Fruit fly (Drosophila melanogaster): ENCODE measurements around the gene CG13895.

CG13895 gene

DNA sequence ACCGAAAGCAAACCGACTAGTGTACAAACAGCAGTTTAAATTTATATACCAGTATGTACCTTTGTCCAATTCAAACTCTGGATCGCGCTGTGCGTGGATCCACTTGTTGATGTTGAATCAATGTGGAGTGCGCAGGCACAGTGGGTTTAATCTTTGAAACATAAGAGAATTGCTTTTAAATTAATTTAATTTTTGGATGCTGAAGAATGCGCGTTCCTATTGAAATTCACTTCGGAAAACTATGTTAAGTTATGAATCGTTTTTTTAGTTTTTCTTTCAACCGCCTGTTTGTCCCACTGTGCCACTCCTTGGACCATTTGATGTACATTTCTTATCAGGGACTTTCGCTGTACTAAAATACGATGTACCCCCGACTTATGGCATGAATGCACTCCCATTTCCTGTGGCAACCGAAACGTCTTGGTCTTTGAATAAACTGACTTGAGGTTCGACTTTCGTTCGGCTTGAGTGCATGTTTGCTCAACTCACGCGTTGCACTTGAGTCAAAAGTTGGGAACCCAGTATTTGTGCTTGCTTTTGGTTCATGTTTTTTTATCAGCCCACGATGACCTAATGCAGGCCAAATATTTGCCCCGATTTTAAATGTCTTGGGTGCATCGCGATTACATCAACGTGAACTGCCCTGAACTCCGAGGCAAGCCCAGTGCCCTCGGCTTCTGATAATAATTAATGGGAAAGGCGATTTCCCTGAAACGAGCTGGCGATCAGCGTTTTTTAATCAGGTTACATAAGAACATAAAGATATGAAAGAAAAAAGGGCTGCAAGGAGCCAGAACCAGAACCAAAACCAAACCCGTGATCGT is 16.7 kb upstream of the CG13895 start (continued):
- peak; percentile 74 for TF ChIP-seq corto (GFP tag; optimal IDR thresholded peaks at IDR 0.05)
- no peak for TF ChIP-seq Doc3 (GFP tag; IDR thresholded peaks at IDR 0.05; ENCODE audit: partially characterized antibody)
- peak; percentile 93 for TF ChIP-seq E2f1 (GFP tag; IDR thresholded peaks at IDR 0.05)
- peak; percentile 75 for TF ChIP-seq pb (GFP tag; optimal IDR thresholded peaks at IDR 0.05)
- TF ChIP-seq Six4 (GFP tag; optimal IDR thresholded peaks at IDR 0.05): peak; percentile 95
- TF ChIP-seq CG17612 (GFP tag; IDR thresholded peaks at IDR 0.05): peak; percentile 82
- TF ChIP-seq fd64A (GFP tag; optimal IDR thresholded peaks at IDR 0.05): peak; percentile 89
- TF ChIP-seq CG8281 (tag; optimal IDR thresholded peaks at IDR 0.05): peak; percentile 69
- peak; percentile 89 for TF ChIP-seq CG14965 (GFP tag; optimal IDR thresholded peaks at IDR 0.05; ENCODE audit: borderline replicate concordance)
- TF ChIP-seq tin (GFP tag; optimal IDR thresholded peaks at IDR 0.05): peak; percentile 94
- peak; percentile 52; the same call in 1 of the 2 replicates for TF ChIP-seq Doc2 (GFP tag; IDR thresholded peaks at IDR 0.05)
- TF ChIP-seq Optix (GFP tag; IDR thresholded peaks at IDR 0.05): peak; percentile 95
- peak; percentile 82 for TF ChIP-seq tx (GFP tag; optimal IDR thresholded peaks at IDR 0.05)
- no peak for TF ChIP-seq rib (GFP tag; IDR thresholded peaks at IDR 0.05)
- peak; percentile 31 for TF ChIP-seq Hand (GFP tag; optimal IDR thresholded peaks at IDR 0.05)
- peak; percentile 96 for TF ChIP-seq CG7556 (GFP tag; optimal IDR thresholded peaks at IDR 0.05)
- TF ChIP-seq pfk (GFP tag; optimal IDR thresholded peaks at IDR 0.05): peak; percentile 18
- peak; percentile 80 for TF ChIP-seq lab (GFP tag; optimal IDR thresholded peaks at IDR 0.05)
- peak; percentile 85 for TF ChIP-seq ssp (GFP tag; IDR thresholded peaks at IDR 0.05)
- no peak for TF ChIP-seq Dfd (GFP tag; optimal IDR thresholded peaks at IDR 0.05)
- peak; percentile 99 for TF ChIP-seq Xrp1 (GFP tag; IDR thresholded peaks at IDR 0.05)
- TF ChIP-seq pho (GFP tag; optimal IDR thresholded peaks at IDR 0.05): peak; percentile 51
- peak; percentile 70 for TF ChIP-seq CG3847 (GFP tag; IDR thresholded peaks at IDR 0.05)
- TF ChIP-seq Tbp (GFP tag; optimal IDR thresholded peaks at IDR 0.05): no peak
- TF ChIP-seq luna (GFP tag; optimal IDR thresholded peaks at IDR 0.05): peak; percentile 5
- TF ChIP-seq Hey (tag; optimal IDR thresholded peaks at IDR 0.05): peak; percentile 23
- no peak for TF ChIP-seq Sin3A (optimal IDR thresholded peaks at IDR 0.05)
- TF ChIP-seq Sry-δ (GFP tag; optimal IDR thresholded peaks at IDR 0.05): peak; percentile 54
- TF ChIP-seq Hmx (GFP tag; optimal IDR thresholded peaks at IDR 0.05): peak; percentile 8
- TF ChIP-seq E2f2 (GFP tag; IDR thresholded peaks at IDR 0.05): peak; percentile 71
- TF ChIP-seq CG4820 (GFP tag; optimal IDR thresholded peaks at IDR 0.05): peak; percentile 96
- peak; percentile 89 for TF ChIP-seq ttk (GFP tag; IDR thresholded peaks at IDR 0.05)
- TF ChIP-seq CG12769 (tag; optimal IDR thresholded peaks at IDR 0.05): peak; percentile 58
- TF ChIP-seq CG31224 (GFP tag; IDR thresholded peaks at IDR 0.05): peak; percentile 79
- TF ChIP-seq usp (GFP tag; optimal IDR thresholded peaks at IDR 0.05): no peak
- TF ChIP-seq CG10366 (GFP tag; IDR thresholded peaks at IDR 0.05): peak; percentile 90
- TF ChIP-seq CoRest (tag; optimal IDR thresholded peaks at IDR 0.05): peak; percentile 91
- TF ChIP-seq Chrac-16 (GFP tag; optimal IDR thresholded peaks at IDR 0.05): peak; percentile 93
- peak; percentile 95 for TF ChIP-seq fd102C (GFP tag; optimal IDR thresholded peaks at IDR 0.05)
- TF ChIP-seq CG13123 (GFP tag; optimal IDR thresholded peaks at IDR 0.05): peak; percentile 81
- peak; percentile 93 for TF ChIP-seq Side (GFP tag; optimal IDR thresholded peaks at IDR 0.05)
- TF ChIP-seq Med (GFP tag): peak; percentile 97
- TF ChIP-seq CG2129 (GFP tag; IDR thresholded peaks at IDR 0.05; ENCODE audit: partially characterized antibody): no peak
- TF ChIP-seq her (GFP tag; optimal IDR thresholded peaks at IDR 0.05): peak; percentile 90
- peak; percentile 67 for TF ChIP-seq CG2116 (GFP tag; optimal IDR thresholded peaks at IDR 0.05)
- TF ChIP-seq slp2 (GFP tag; optimal IDR thresholded peaks at IDR 0.05): peak; percentile 96
- TF ChIP-seq dmrt11E (tag; optimal IDR thresholded peaks at IDR 0.05): peak; percentile 99
- peak; percentile 54 for TF ChIP-seq CG10543 (GFP tag; optimal IDR thresholded peaks at IDR 0.05)
- peak; percentile 65 for TF ChIP-seq HmgZ (tag; optimal IDR thresholded peaks at IDR 0.05)
- TF ChIP-seq CG32772 (GFP tag; IDR thresholded peaks at IDR 0.05): peak; percentile 95

Measured in whole organism, embryonic.